Worm (Caenorhabditis elegans) whole organism, early embryonic: Measurements from ENCODE around the gene T28C12.15.

Source experiments
- B0310.2 ChIP-seq: sonication (generic microtip); optimal IDR thresholded peaks from 2 replicates; lab custom pipeline; 2016; ENCODE audit warnings: mild to moderate bottlenecking, missing genetic modification characterization, missing compliant biosample characterization
- F13C5.2 ChIP-seq: sonication (generic microtip); optimal IDR thresholded peaks from 2 replicates; lab custom pipeline; 2017; ENCODE audit warnings: mild to moderate bottlenecking, missing genetic modification characterization, inconsistent platforms, missing compliant biosample characterization
- aly-1 ChIP-seq: sonication (generic microtip); optimal IDR thresholded peaks from 2 replicates; lab custom pipeline; 2016; ENCODE audit warnings: missing genetic modification characterization, missing compliant biosample characterization
- ama-1 ChIP-seq: fragments of 150-350 bp; optimal IDR thresholded peaks from 2 replicates; lab custom pipeline; 2014
- ceh-13 ChIP-seq: fragments of 200-800 bp; sonication (Bioruptor generic); optimal IDR thresholded peaks from 2 replicates; lab custom pipeline; 2018; ENCODE audit warnings: mild to moderate bottlenecking, missing genetic modification characterization, missing compliant biosample characterization
- ceh-36 ChIP-seq: sonication (generic microtip); optimal IDR thresholded peaks from 2 replicates; lab custom pipeline; 2016; ENCODE audit warnings: missing genetic modification characterization, inconsistent platforms, missing compliant biosample characterization
- ets-7 ChIP-seq: sonication (generic microtip); optimal IDR thresholded peaks from 2 replicates; lab custom pipeline; 2016; ENCODE audit warnings: missing genotype, missing genetic modification characterization, missing compliant biosample characterization
- flt-1 ChIP-seq: fragments of 200-800 bp; sonication (Bioruptor generic); IDR thresholded peaks from 2 replicates; pipeline ENCODE4 v1.3.6; 2022; ENCODE audit warnings: missing genetic modification characterization, missing compliant biosample characterization
- hmbx-1 ChIP-seq: sonication (generic microtip); optimal IDR thresholded peaks from 2 replicates; lab custom pipeline; 2016; ENCODE audit warnings: mild to moderate bottlenecking, missing genetic modification characterization, missing compliant biosample characterization
- hmg-4 ChIP-seq: fragments of 200-800 bp; sonication (Bioruptor generic); optimal IDR thresholded peaks from 2 replicates; lab custom pipeline; 2018; ENCODE audit warnings: mild to moderate bottlenecking, missing genetic modification characterization, missing compliant biosample characterization
- hnd-1 ChIP-seq: sonication (generic microtip); optimal IDR thresholded peaks from 2 replicates; lab custom pipeline; 2016; ENCODE audit warnings: missing genetic modification characterization, missing compliant biosample characterization
- pes-1 ChIP-seq: fragments of 200-800 bp; sonication (Bioruptor generic); IDR thresholded peaks from 2 replicates; pipeline ENCODE4 v1.3.6; 2022; ENCODE audit warnings: missing genetic modification reagents, missing genetic modification characterization, missing compliant biosample characterization
- scrt-1 ChIP-seq: fragments of 200-800 bp; sonication (Bioruptor generic); IDR thresholded peaks from 2 replicates; pipeline ENCODE4 v1.3.6; 2022; ENCODE audit warnings: missing genetic modification characterization, missing compliant biosample characterization
- sea-1 ChIP-seq: fragments of 200-800 bp; sonication (Bioruptor generic); conservative IDR thresholded peaks from 2 replicates; pipeline ENCODE4 v1.3.6; 2022; ENCODE audit warnings: missing genetic modification characterization, missing compliant biosample characterization
- tbx-11 ChIP-seq: fragments of 200-800 bp; sonication (Bioruptor generic); IDR thresholded peaks from 2 replicates; pipeline ENCODE4 v1.3.6; 2022; ENCODE audit warnings: missing genetic modification characterization, missing compliant biosample characterization
- tbx-37 ChIP-seq: fragments of 200-800 bp; sonication (Bioruptor generic); conservative IDR thresholded peaks from 2 replicates; pipeline ENCODE4 v1.3.6; 2022; ENCODE audit warnings: missing genetic modification reagents, missing genetic modification characterization, missing compliant biosample characterization
- tra-4 ChIP-seq: sonication (generic microtip); optimal IDR thresholded peaks from 2 replicates; lab custom pipeline; 2017; ENCODE audit warnings: missing genetic modification characterization, missing compliant biosample characterization

Gene T28C12.15

DNA sequence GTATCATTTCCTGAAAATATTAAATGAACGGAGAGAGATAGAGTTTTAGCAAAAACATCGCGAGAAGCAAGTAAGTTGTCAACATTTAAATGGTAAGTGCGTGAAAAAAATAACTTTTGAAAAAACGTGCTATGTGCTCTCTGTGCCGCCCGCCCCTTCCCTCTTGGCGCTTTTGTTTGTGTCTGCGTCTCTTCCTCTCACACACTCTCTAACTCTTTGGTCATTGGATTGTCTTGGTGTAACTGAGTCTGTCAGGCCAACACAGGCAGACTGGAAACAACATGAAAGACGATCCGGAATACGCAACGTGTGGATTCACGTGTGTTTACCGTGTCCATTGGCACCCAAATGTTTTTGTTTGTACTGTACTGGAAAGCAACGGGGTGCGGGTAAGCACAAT, 14.5 kb upstream of the T28C12.15 start, which contains the start of gene T28C12.6:
Gene T28C12.6 (minus strand): TSS at position 12 of the 400 bp plus-strand sequence.
- TF ChIP-seq ets-7 (no peak), sea-1 (GFP tag; lab: Robert Waterston, UW) (no peak), hmbx-1 (no peak), hnd-1 (tag; lab: Kevin White, UChicago) (no peak), ceh-36 (tag; lab: Kevin White, UChicago) (no peak), tra-4 (no peak), flt-1 (no peak), scrt-1 (GFP tag; lab: Robert Waterston, UW) (no peak), hmg-4 (GFP tag; lab: Kevin White, UChicago) (no peak), ceh-13 (GFP tag; lab: Kevin White, UChicago) (no peak)

DNA sequence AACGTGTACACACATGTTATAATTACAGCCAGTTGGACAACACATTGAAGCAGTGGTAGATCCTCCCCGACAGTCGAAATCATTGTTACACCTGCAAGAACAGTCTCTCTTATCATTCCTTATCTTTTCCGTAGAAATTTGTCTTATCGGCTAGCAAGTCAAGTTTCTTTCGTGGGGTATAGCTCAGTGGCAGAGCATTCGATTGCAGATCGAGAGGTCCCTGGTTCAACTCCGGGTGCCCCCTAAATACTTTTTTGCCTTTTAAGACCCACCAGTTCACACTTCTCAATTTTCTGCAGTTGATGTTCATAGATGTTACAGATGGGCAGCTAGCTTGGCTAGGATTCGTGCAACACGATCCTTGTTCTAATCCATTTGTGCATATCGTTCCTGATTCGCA, 13.6 kb upstream of the T28C12.15 start:
- no peak for TF ChIP-seq tra-4
- TF ChIP-seq B0310.2 (tag; lab: Kevin White, UChicago) = no peak
- no peak for TF ChIP-seq ama-1 (lab: Kevin White, UChicago)
- TF ChIP-seq hmg-4 (GFP tag; lab: Kevin White, UChicago) = no peak

DNA sequence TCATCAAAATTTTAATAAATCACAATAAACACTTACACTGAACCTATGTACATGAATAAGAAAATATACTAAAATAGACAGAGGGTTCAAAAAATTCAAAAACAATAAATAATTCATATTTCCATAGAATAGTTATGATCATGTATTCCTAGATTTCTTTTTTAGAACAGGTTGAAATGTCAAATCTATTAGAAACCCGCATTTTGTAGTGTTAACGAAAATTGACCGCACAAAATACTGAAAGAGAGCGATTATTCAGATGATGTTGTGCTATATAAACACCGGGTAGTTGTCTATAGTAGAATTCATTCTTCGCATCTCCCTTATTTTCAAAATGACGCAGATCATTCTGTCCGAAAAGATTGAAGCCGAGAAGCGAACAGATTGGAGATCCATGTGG, 10.0 kb upstream of the T28C12.15 start, which contains the start of gene T28C12.1:
Gene T28C12.1 (plus strand): TSS at position 301 of the 400 bp plus-strand sequence.
- no peak for TF ChIP-seq tbx-37 (GFP tag; lab: Robert Waterston, UW)
- TF ChIP-seq tbx-11 (GFP tag; lab: Robert Waterston, UW) = no peak
- TF ChIP-seq flt-1 = no peak
- no peak for TF ChIP-seq hmbx-1
- no peak for TF ChIP-seq hnd-1 (tag; lab: Kevin White, UChicago)
- TF ChIP-seq ceh-36 (tag; lab: Kevin White, UChicago) = no peak
- TF ChIP-seq B0310.2 (tag; lab: Kevin White, UChicago) = no peak
- no peak for TF ChIP-seq scrt-1 (GFP tag; lab: Robert Waterston, UW)
- TF ChIP-seq aly-1 (tag; lab: Kevin White, UChicago) = no peak
- TF ChIP-seq pes-1 = no peak
- no peak for TF ChIP-seq ets-7
- no peak for TF ChIP-seq ceh-13 (GFP tag; lab: Kevin White, UChicago)
- TF ChIP-seq F13C5.2 (tag; lab: Kevin White, UChicago) = no peak
- TF ChIP-seq ama-1 (lab: Kevin White, UChicago) = no peak
- TF ChIP-seq hmg-4 (GFP tag; lab: Kevin White, UChicago) = no peak
- no peak for TF ChIP-seq tra-4
- TF ChIP-seq sea-1 (GFP tag; lab: Robert Waterston, UW) = no peak

DNA sequence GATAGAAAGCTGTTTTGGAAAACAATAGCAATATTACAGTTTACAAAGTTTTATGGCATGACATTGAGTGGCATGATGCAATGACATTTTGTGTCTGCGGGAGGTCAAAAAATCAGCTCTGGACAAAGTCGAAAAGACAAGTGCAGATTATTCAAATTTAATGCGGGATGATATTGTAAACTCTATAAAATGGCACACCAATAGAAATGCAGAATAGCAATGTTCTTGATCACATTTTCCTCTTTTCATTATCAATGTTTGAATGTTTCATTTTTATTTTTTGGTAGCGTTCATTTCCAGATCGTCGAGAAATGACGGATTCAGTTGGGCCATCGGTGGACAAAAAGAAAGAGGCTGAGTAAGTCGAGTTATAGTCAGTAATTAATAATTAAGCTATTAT, 7.3 kb upstream of the T28C12.15 start, which contains the start of gene T28C12.2:
Gene T28C12.2 (plus strand): TSS at position 301 of the 400 bp plus-strand sequence.
- TF ChIP-seq ceh-36 (tag; lab: Kevin White, UChicago) (no peak), aly-1 (tag; lab: Kevin White, UChicago) (no peak), tbx-37 (GFP tag; lab: Robert Waterston, UW) (no peak), scrt-1 (GFP tag; lab: Robert Waterston, UW) (no peak), ceh-13 (GFP tag; lab: Kevin White, UChicago) (no peak), hmg-4 (GFP tag; lab: Kevin White, UChicago) (no peak), B0310.2 (tag; lab: Kevin White, UChicago) (no peak), tbx-11 (GFP tag; lab: Robert Waterston, UW) (no peak)

- TF ChIP-seq hnd-1 (tag; lab: Kevin White, UChicago) (no peak), scrt-1 (GFP tag; lab: Robert Waterston, UW) (no peak), aly-1 (tag; lab: Kevin White, UChicago) (no peak), ets-7 (no peak), tbx-11 (GFP tag; lab: Robert Waterston, UW) (no peak), ceh-36 (tag; lab: Kevin White, UChicago) (no peak), hmbx-1 (no peak), sea-1 (GFP tag; lab: Robert Waterston, UW) (no peak)
Measured at ce11 chrV:6326980-6327379, 5.4 kb upstream of the T28C12.15 start, which contains the start of gene fbxa-202. Gene fbxa-202, plus strand, starts transcription at chrV:6327280.

- TF ChIP-seq ama-1 (lab: Kevin White, UChicago) = no peak
- TF ChIP-seq ceh-36 (tag; lab: Kevin White, UChicago) = no peak
- TF ChIP-seq sea-1 (GFP tag; lab: Robert Waterston, UW) = no peak
Measured at ce11 chrV:6326394-6326793, 4.8 kb upstream of the T28C12.15 start.

DNA sequence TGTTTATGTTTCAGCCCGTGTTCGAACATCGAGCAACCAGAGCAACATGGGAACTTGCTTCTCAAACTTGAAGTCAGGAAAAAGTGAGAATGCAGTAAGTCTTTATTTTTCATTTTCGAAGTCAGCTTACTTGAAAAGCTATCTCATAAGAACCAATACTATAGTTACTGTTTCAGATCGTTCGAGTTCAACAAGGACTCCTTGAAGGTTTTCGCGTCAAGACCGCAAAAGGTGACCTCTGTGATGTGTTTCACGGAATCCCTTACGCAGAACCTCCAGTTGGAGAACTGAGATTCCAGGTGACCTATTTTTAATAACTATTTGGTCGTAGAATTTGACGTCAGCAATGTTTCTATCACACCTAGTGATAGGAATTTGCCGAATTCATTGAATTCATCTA, 2.0 kb upstream of the T28C12.15 start:
- TF ChIP-seq sea-1 (GFP tag; lab: Robert Waterston, UW) (no peak), aly-1 (tag; lab: Kevin White, UChicago) (no peak), B0310.2 (tag; lab: Kevin White, UChicago) (no peak), F13C5.2 (tag; lab: Kevin White, UChicago) (no peak), tbx-11 (GFP tag; lab: Robert Waterston, UW) (no peak), hmg-4 (GFP tag; lab: Kevin White, UChicago) (no peak), ama-1 (lab: Kevin White, UChicago) (no peak), ets-7 (no peak), hmbx-1 (no peak), hnd-1 (tag; lab: Kevin White, UChicago) (no peak), ceh-13 (GFP tag; lab: Kevin White, UChicago) (no peak), tbx-37 (GFP tag; lab: Robert Waterston, UW) (no peak), flt-1 (no peak), pes-1 (no peak), tra-4 (no peak), scrt-1 (GFP tag; lab: Robert Waterston, UW) (no peak), ceh-36 (tag; lab: Kevin White, UChicago) (no peak)
